Worm (Caenorhabditis elegans) whole organism, mixed stage, embryonic: ENCODE data around the gene F26G1.5.

Experiments used
- elt-1 ChIP-seq: sonication (generic microtip); optimal IDR thresholded peaks from 2 replicates; lab custom pipeline; 2017; ENCODE audit warnings: missing genetic modification characterization, mild to moderate bottlenecking, missing compliant biosample characterization, antibody characterized with exemption, moderate library complexity, borderline replicate concordance; ENCODE audit not compliant: insufficient read depth
- hlh-1 ChIP-seq: fragments of 150-350 bp; optimal IDR thresholded peaks from 2 replicates; lab custom pipeline; 2014; ENCODE audit warnings: missing biosample characterization, missing genetic modification reagents, missing genetic modification characterization
- snpc-4 ChIP-seq: fragments of 150-350 bp; optimal IDR thresholded peaks from 2 replicates; lab custom pipeline; 2014; ENCODE audit warnings: missing biosample characterization, missing genetic modification characterization
- unc-39 ChIP-seq: fragments of 150-350 bp; optimal IDR thresholded peaks from 2 replicates; lab custom pipeline; 2014; ENCODE audit warnings: missing biosample characterization, missing genetic modification characterization

- no peak for TF ChIP-seq unc-39 (tag; lab: Kevin White, UChicago)
- TF ChIP-seq elt-1 (tag; lab: Kevin White, UChicago): no peak
- TF ChIP-seq hlh-1 (tag; lab: Kevin White, UChicago): no peak
- no peak for TF ChIP-seq snpc-4 (tag; lab: Kevin White, UChicago)
These were observed 31.2 kb downstream of the F26G1.5 start, which contains the start of gene eas-1 for ce11 chrII:4739984-4740462.
